Fruit fly (Drosophila melanogaster): ENCODE results near the gene CG10352.

The CG10352 gene

DNA sequence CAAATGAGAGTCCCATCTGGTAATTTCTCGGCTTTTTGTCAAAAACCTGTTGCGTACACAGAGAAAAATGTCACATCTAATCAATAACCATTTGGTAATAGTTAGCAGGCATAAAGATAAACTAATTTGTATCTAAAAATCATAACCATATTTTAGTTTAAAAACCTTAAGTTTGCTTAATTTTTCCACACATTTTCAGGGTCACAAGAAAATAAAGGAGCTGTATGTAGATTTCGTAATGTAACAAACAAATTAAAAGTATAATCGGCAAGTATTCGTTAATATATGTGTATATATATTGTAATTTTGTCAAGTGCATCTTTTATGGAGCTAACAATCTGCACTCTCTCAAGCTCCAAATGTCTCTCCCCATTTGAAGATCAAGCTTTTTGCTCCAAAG is 44.0 kb upstream of the CG10352 start (continued):
- TF ChIP-seq CG33557 (GFP tag; optimal IDR thresholded peaks at IDR 0.05) (peak; percentile 79), CG31388 (GFP tag; optimal IDR thresholded peaks at IDR 0.05) (peak; percentile 28), br (optimal IDR thresholded peaks at IDR 0.05) (no peak), CG2116 (GFP tag; optimal IDR thresholded peaks at IDR 0.05) (peak; percentile 63), H15 (GFP tag; IDR thresholded peaks at IDR 0.05) (peak; percentile 72), CG12391 (tag; optimal IDR thresholded peaks at IDR 0.05) (peak; percentile 92), hb (GFP tag; IDR thresholded peaks at IDR 0.05; ENCODE audit: partially characterized antibody) (no peak), Optix (GFP tag; IDR thresholded peaks at IDR 0.05) (no peak), ato (GFP tag; IDR thresholded peaks at IDR 0.05; ENCODE audit: partially characterized antibody) (no peak), CG12071 (GFP tag; optimal IDR thresholded peaks at IDR 0.05) (peak; percentile 83), dimm (GFP tag; IDR thresholded peaks at IDR 0.05) (peak; percentile 67), D19B (GFP tag; optimal IDR thresholded peaks at IDR 0.05) (peak; percentile 71), HHEX (GFP tag; optimal IDR thresholded peaks at IDR 0.05) (peak; percentile 85), CG17912 (GFP tag; optimal IDR thresholded peaks at IDR 0.05) (peak; percentile 24), CG10565 (GFP tag; optimal IDR thresholded peaks at IDR 0.05) (peak; percentile 15), CG9797 (GFP tag; optimal IDR thresholded peaks at IDR 0.05) (no peak), CG8478 (optimal IDR thresholded peaks at IDR 0.05) (no peak), Dp (GFP tag; optimal IDR thresholded peaks at IDR 0.05) (no peak), CG14965 (GFP tag; optimal IDR thresholded peaks at IDR 0.05; ENCODE audit: borderline replicate concordance) (no peak), Drgx (GFP tag; IDR thresholded peaks at IDR 0.05) (peak; percentile 89), Sry-δ (GFP tag; optimal IDR thresholded peaks at IDR 0.05) (peak; percentile 4), fd96Cb (tag; optimal IDR thresholded peaks at IDR 0.05) (peak; percentile 92), bbx (GFP tag; IDR thresholded peaks at IDR 0.05; ENCODE audit: partially characterized antibody) (no peak), gt (GFP tag; IDR thresholded peaks at IDR 0.05) (0 out of 2 replicates have a peak, but pooled peaks have one; percentile 34), oc (tag; optimal IDR thresholded peaks at IDR 0.05) (peak; percentile 91), toy (GFP tag; IDR thresholded peaks at IDR 0.05) (peak; percentile 65), Chrac-16 (GFP tag; optimal IDR thresholded peaks at IDR 0.05) (peak; percentile 83), CG12942 (GFP tag; optimal IDR thresholded peaks at IDR 0.05) (peak; percentile 72), CrebB (tag; optimal IDR thresholded peaks at IDR 0.05) (peak; percentile 86), CG6854 (GFP tag; optimal IDR thresholded peaks at IDR 0.05) (peak; percentile 81), CG30403 (GFP tag; optimal IDR thresholded peaks at IDR 0.05) (peak; percentile 93), Atf3 (GFP tag; optimal IDR thresholded peaks at IDR 0.05) (peak; percentile 43), CG13424 (tag; optimal IDR thresholded peaks at IDR 0.05) (peak; percentile 95), CG4854 (GFP tag; optimal IDR thresholded peaks at IDR 0.05) (peak; percentile 65), CG14050 (GFP tag; IDR thresholded peaks at IDR 0.05) (peak; percentile 84), org-1 (GFP tag; optimal IDR thresholded peaks at IDR 0.05) (peak; percentile 84), E2f2 (GFP tag; IDR thresholded peaks at IDR 0.05) (peak; percentile 73), CG7357 (GFP tag; IDR thresholded peaks at IDR 0.05) (peak; percentile 82), CG17361 (GFP tag; IDR thresholded peaks at IDR 0.05) (peak; percentile 98), CG3838 (GFP tag; optimal IDR thresholded peaks at IDR 0.05) (peak; percentile 24), HmgD (GFP tag; optimal IDR thresholded peaks at IDR 0.05) (peak; percentile 26), CG2875 (GFP tag; optimal IDR thresholded peaks at IDR 0.05) (peak; percentile 80), rib (GFP tag; IDR thresholded peaks at IDR 0.05) (peak; percentile 76), CG17385 (GFP tag; optimal IDR thresholded peaks at IDR 0.05) (peak; percentile 88), CG3726 (GFP tag; IDR thresholded peaks at IDR 0.05) (peak; percentile 78; the same call in 2 of the 3 replicates), lola (GFP tag; optimal IDR thresholded peaks at IDR 0.05) (peak in 1 of 3 experiments; percentile 93), CG7987 (GFP tag; optimal IDR thresholded peaks at IDR 0.05) (peak; percentile 66), mld (GFP tag; IDR thresholded peaks at IDR 0.05; ENCODE audit: partially characterized antibody) (no peak), h (optimal IDR thresholded peaks at IDR 0.05) (no peak), sima (GFP tag; optimal IDR thresholded peaks at IDR 0.05) (no peak), CG18262 (tag; optimal IDR thresholded peaks at IDR 0.05) (peak; percentile 96), fd64A (GFP tag; optimal IDR thresholded peaks at IDR 0.05) (peak; percentile 71)

Measured in whole organism, embryonic.